Fruit fly (Drosophila melanogaster): ENCODE measurements around the gene CG11679.

- TF ChIP-seq Hr38 (GFP tag; optimal IDR thresholded peaks at IDR 0.05): no peak
- TF ChIP-seq CG11762 (GFP tag; optimal IDR thresholded peaks at IDR 0.05; ENCODE audit: insufficient read depth): no peak
- no peak for TF ChIP-seq CG3919 (GFP tag; optimal IDR thresholded peaks at IDR 0.05)
- TF ChIP-seq dac (GFP tag; optimal IDR thresholded peaks at IDR 0.05): no peak
- no peak for TF ChIP-seq Hr4 (GFP tag; optimal IDR thresholded peaks at IDR 0.05)
- TF ChIP-seq CG6808 (GFP tag; optimal IDR thresholded peaks at IDR 0.05): no peak
- TF ChIP-seq Sox15 (GFP tag; optimal IDR thresholded peaks at IDR 0.05): no peak
Observed at dm6 chrX:15709984-15710750, 28.6 kb downstream of the CG11679 start, which contains the start of the genes CG9281 and CG15601.

Measured in whole organism, prepupa.